Worm (Caenorhabditis elegans): ENCODE data around the gene F10C1.1.

Gene F10C1.1

DNA sequence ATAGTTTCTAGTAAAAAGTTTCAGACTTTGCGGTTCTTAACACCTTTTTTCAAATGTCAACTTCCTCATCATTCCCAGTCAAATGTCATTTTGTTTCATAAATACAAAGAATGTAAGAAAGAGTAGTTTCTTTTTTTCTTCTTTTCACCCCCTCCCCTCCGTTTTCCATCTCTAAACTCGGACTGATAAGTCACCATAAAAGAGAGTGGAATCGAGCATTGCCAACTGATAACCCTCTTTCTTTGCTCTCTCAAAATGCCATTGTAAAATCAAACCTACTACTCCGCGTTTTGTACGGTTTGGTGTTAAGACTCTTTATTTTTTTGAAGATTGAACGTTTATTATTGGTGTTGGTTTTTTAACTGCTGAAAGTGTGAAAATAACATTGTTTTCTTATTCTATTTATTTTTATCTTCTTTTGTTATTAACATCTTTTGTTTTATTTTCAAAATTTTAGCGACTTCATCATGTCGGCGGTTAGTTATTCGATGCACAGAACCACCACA lies 24.2 kb upstream of the F10C1.1 start, which contains the start of gene ifb-2:
Gene ifb-2 (plus strand): TSS at position 456 of the 506 bp plus-strand sequence.
- TF ChIP-seq nhr-6 (tag; optimal IDR thresholded peaks at IDR 0.05): peak; percentile 25
- TF ChIP-seq aly-2 (tag; optimal IDR thresholded peaks at IDR 0.05): no peak
- TF ChIP-seq nhr-41 (GFP tag; IDR thresholded peaks at IDR 0.05): 0 out of 2 replicates have a peak, but pooled peaks have one; percentile 48
- no peak for TF ChIP-seq set-16 (GFP tag; IDR thresholded peaks at IDR 0.05)
- no peak for TF ChIP-seq daf-19 (GFP tag; conservative IDR thresholded peaks at IDR 0.05)
- peak; percentile 44 for TF ChIP-seq dve-1 (tag; optimal IDR thresholded peaks at IDR 0.05; ENCODE audit: insufficient read depth)
- TF ChIP-seq aha-1 (tag): no peak
- TF ChIP-seq lim-7 (GFP tag; IDR thresholded peaks at IDR 0.05): no peak
- TF ChIP-seq hlh-11 (tag; optimal IDR thresholded peaks at IDR 0.05): peak; percentile 62
- no peak for TF ChIP-seq daf-8 (GFP tag; IDR thresholded peaks at IDR 0.05)
- TF ChIP-seq ceh-20 (GFP tag; IDR thresholded peaks at IDR 0.05): no peak
- TF ChIP-seq mes-2 (tag; optimal IDR thresholded peaks at IDR 0.05; ENCODE audit: poor library complexity, severe bottlenecking): no peak
- TF ChIP-seq zfp-2 (tag; optimal IDR thresholded peaks at IDR 0.05): no peak
- TF ChIP-seq nhr-28 (tag; optimal IDR thresholded peaks at IDR 0.05): peak; percentile 80
- TF ChIP-seq dmd-6 (GFP tag; IDR thresholded peaks at IDR 0.05): peak; percentile 65
- no peak for TF ChIP-seq ztf-7 (tag; optimal IDR thresholded peaks at IDR 0.05)
- TF ChIP-seq zag-1 (tag; optimal IDR thresholded peaks at IDR 0.05): no peak
- no peak for TF ChIP-seq egl-27 (tag; optimal IDR thresholded peaks at IDR 0.05)
- no peak for TF ChIP-seq mxl-2 (GFP tag; conservative IDR thresholded peaks at IDR 0.05)
- TF ChIP-seq mdl-1 (tag; optimal IDR thresholded peaks at IDR 0.05): no peak
- peak; percentile 23 for TF ChIP-seq nhr-77 (tag; optimal IDR thresholded peaks at IDR 0.05)
- no peak for TF ChIP-seq ceh-28 (tag; optimal IDR thresholded peaks at IDR 0.05)
- TF ChIP-seq lir-3 (tag; optimal IDR thresholded peaks at IDR 0.05): no peak
- TF ChIP-seq hmg-1.1 (GFP tag; IDR thresholded peaks at IDR 0.05): no peak
- no peak for TF ChIP-seq nhr-237 (tag; optimal IDR thresholded peaks at IDR 0.05)
- no peak for TF ChIP-seq arid-1 (GFP tag; conservative IDR thresholded peaks at IDR 0.05)
- no peak for TF ChIP-seq F10B5.3 (tag; optimal IDR thresholded peaks at IDR 0.05)
- TF ChIP-seq sdz-12 (GFP tag; optimal IDR thresholded peaks at IDR 0.05): no peak
- TF ChIP-seq pqm-1 (tag; optimal IDR thresholded peaks at IDR 0.05): peak; percentile 94
- TF ChIP-seq F26F4.8 (GFP tag; conservative IDR thresholded peaks at IDR 0.05): no peak
- TF ChIP-seq daf-16 (GFP tag; optimal IDR thresholded peaks at IDR 0.05): no peak
- TF ChIP-seq daf-16 (tag; optimal IDR thresholded peaks at IDR 0.05): peak; percentile 44
- TF ChIP-seq ZK337.2 (GFP tag; IDR thresholded peaks at IDR 0.05): no peak
- TF ChIP-seq T26A8.4 (GFP tag; IDR thresholded peaks at IDR 0.05): no peak
- no peak for TF ChIP-seq mdt-29 (GFP tag; IDR thresholded peaks at IDR 0.05)
- TF ChIP-seq php-3 (GFP tag; IDR thresholded peaks at IDR 0.05): no peak

DNA sequence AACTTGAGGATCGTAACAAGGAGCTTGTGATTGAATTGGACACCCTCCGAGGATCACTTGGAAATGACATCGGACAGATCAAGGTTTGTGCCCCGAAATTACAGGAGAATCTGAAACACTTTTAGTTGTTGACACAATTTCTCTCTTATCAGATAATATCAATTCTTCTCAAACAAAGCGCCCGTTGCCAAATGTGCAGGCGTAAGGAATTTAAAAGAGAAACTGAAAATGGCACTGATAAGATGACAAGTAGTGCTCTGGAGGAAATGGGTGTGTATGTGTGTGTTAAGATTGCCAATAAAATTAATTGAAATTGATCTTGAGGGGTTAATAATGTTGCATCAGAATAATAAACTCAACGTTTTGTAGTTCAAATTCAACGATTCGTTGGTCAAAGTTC lies 22.7 kb upstream of the F10C1.1 start:
- TF ChIP-seq ama-1 (optimal IDR thresholded peaks at IDR 0.05): peak; percentile 8
- peak; percentile 17 for TF ChIP-seq mxl-3 (GFP tag; optimal IDR thresholded peaks at IDR 0.05)
- TF ChIP-seq dmd-6 (GFP tag; IDR thresholded peaks at IDR 0.05): peak; percentile 72
- no peak for TF ChIP-seq madf-5 (GFP tag; IDR thresholded peaks at IDR 0.05)
- 0 out of 2 replicates have a peak, but pooled peaks have one; percentile 23 for TF ChIP-seq lin-1 (GFP tag; IDR thresholded peaks at IDR 0.05)
- peak; percentile 17 for TF ChIP-seq aha-1 (tag)
- TF ChIP-seq nhr-76 (tag; optimal IDR thresholded peaks at IDR 0.05): no peak
- TF ChIP-seq dve-1 (tag; optimal IDR thresholded peaks at IDR 0.05; ENCODE audit: insufficient read depth): peak; percentile 77
- TF ChIP-seq Y48G9A.11 (GFP tag; IDR thresholded peaks at IDR 0.05): no peak
- TF ChIP-seq pqm-1 (tag; optimal IDR thresholded peaks at IDR 0.05): peak; percentile 92
- TF ChIP-seq daf-16 (GFP tag; optimal IDR thresholded peaks at IDR 0.05): no peak
- TF ChIP-seq daf-16 (tag; optimal IDR thresholded peaks at IDR 0.05): peak; percentile 79
- peak; percentile 69 for TF ChIP-seq nhr-77 (tag; optimal IDR thresholded peaks at IDR 0.05)
- TF ChIP-seq mdl-1 (tag; optimal IDR thresholded peaks at IDR 0.05): no peak
- TF ChIP-seq nhr-28 (tag; optimal IDR thresholded peaks at IDR 0.05): peak; percentile 85
- peak; percentile 60 for TF ChIP-seq hlh-11 (tag; optimal IDR thresholded peaks at IDR 0.05)
- TF ChIP-seq ceh-20 (GFP tag; IDR thresholded peaks at IDR 0.05): no peak
- TF ChIP-seq mes-2 (tag; optimal IDR thresholded peaks at IDR 0.05; ENCODE audit: poor library complexity, severe bottlenecking): peak; percentile 9
- 0 out of 2 replicates have a peak, but pooled peaks have one; percentile 49 for TF ChIP-seq tra-1 (GFP tag; IDR thresholded peaks at IDR 0.05)

All from whole organism, L4 larva.